Fruit fly (Drosophila melanogaster) Kc167 (cell line): ENCODE data around the gene PTPMT1.

Experiments used
- Sin3A ChIP-seq: fragments of >200 bp; optimal IDR thresholded peaks from 2 replicates; lab custom pipeline; 2018; ENCODE audit warnings: missing external identifiers
- h ChIP-seq: fragments of >200 bp; optimal IDR thresholded peaks from 3 replicates; lab custom pipeline; 2018; ENCODE audit warnings: missing external identifiers
- insv ChIP-seq: fragments of >200 bp; optimal IDR thresholded peaks from 3 replicates; lab custom pipeline; 2018; ENCODE audit warnings: missing external identifiers
- psq ChIP-seq: fragments of >200 bp; optimal IDR thresholded peaks from 2 replicates; lab custom pipeline; 2017; ENCODE audit warnings: missing external identifiers
- ttk ChIP-seq: sonication (Bioruptor generic); optimal IDR thresholded peaks from 2 replicates; lab custom pipeline; 2017; ENCODE audit warnings: missing external identifiers

- TF ChIP-seq ttk (lab: Kevin White, UChicago) = no peak
- TF ChIP-seq psq (lab: Kevin White, UChicago) = no peak
- no peak for TF ChIP-seq insv (lab: Kevin White, UChicago)
- TF ChIP-seq h (lab: Kevin White, UChicago) = no peak
- TF ChIP-seq Sin3A (lab: Kevin White, UChicago) = no peak
Observed at dm6 chr3R:23783961-23784360, 25.8 kb downstream of the PTPMT1 start.
